Fruit fly (Drosophila melanogaster): ENCODE data around the gene Nuak.
A peak's percentile ranks its signal among the peaks of the same experiment; 100 is the strongest.

Gene Nuak

DNA sequence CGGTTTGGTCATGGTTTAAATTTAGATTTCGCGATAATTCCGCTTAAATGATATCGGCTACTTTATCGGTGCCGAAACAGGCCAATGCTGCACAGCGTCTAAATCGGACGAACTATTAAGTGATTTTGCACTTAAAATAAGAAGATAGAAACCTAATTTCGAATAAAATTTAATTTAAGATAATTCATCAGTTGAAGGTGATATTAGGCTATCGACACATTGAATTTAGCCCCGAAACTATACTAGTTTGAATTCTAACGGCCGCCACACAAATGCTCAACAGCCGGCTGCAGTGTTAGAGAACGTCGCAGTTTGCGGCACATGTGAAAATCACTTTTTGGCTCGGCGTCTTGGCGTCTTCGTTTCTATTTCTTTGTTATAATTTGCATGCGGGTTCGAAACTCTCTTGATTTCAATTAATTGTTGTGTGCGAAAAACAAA lies 68.7 kb downstream of the Nuak start, which contains the start of gene sle (continued):
- TF ChIP-seq CG18619 (GFP tag; optimal IDR thresholded peaks at IDR 0.05), result peak; percentile 39
- peak; percentile 41 for TF ChIP-seq CG4617 (GFP tag; optimal IDR thresholded peaks at IDR 0.05; ENCODE audit: borderline replicate concordance)
- TF ChIP-seq CG33213 (GFP tag; optimal IDR thresholded peaks at IDR 0.05), result peak; percentile 42
- TF ChIP-seq CG34376 (GFP tag; optimal IDR thresholded peaks at IDR 0.05), result peak; percentile 69
- no peak for TF ChIP-seq sna (GFP tag; IDR thresholded peaks at IDR 0.05; ENCODE audit: partially characterized antibody)
- peak; percentile 38 for TF ChIP-seq Mes4 (GFP tag; optimal IDR thresholded peaks at IDR 0.05)
- TF ChIP-seq CG8924 (tag; optimal IDR thresholded peaks at IDR 0.05), result no peak
- TF ChIP-seq bsh (GFP tag; optimal IDR thresholded peaks at IDR 0.05), result no peak
- TF ChIP-seq CG13624 (GFP tag; optimal IDR thresholded peaks at IDR 0.05), result peak; percentile 64
- no peak for TF ChIP-seq emc (GFP tag; optimal IDR thresholded peaks at IDR 0.05)
- TF ChIP-seq lmd (GFP tag; IDR thresholded peaks at IDR 0.05), result peak; percentile 17; the same call in 1 of the 2 replicates
- peak; percentile 38 for TF ChIP-seq shn (GFP tag; optimal IDR thresholded peaks at IDR 0.05)
- TF ChIP-seq Sox100B (GFP tag; optimal IDR thresholded peaks at IDR 0.05), result no peak
- TF ChIP-seq TFAM (GFP tag; optimal IDR thresholded peaks at IDR 0.05), result no peak
- TF ChIP-seq btn (GFP tag; optimal IDR thresholded peaks at IDR 0.05), result peak; percentile 21
- peak; percentile 67 for TF ChIP-seq HLH54F (GFP tag; optimal IDR thresholded peaks at IDR 0.05)
- peak; percentile 63 for TF ChIP-seq CTCF (GFP tag; optimal IDR thresholded peaks at IDR 0.05)
- TF ChIP-seq Gsc (GFP tag; IDR thresholded peaks at IDR 0.05), result no peak
- TF ChIP-seq unpg (GFP tag; optimal IDR thresholded peaks at IDR 0.05), result no peak
- peak; percentile 59 for TF ChIP-seq CG4424 (GFP tag; optimal IDR thresholded peaks at IDR 0.05)
- TF ChIP-seq otp (GFP tag; IDR thresholded peaks at IDR 0.05), result no peak
- TF ChIP-seq klu (GFP tag; IDR thresholded peaks at IDR 0.05), result no peak
- TF ChIP-seq H2.0 (GFP tag; IDR thresholded peaks at IDR 0.05), result no peak
- peak; percentile 67 for TF ChIP-seq pzg (GFP tag; optimal IDR thresholded peaks at IDR 0.05)
- TF ChIP-seq Xbp1 (GFP tag; optimal IDR thresholded peaks at IDR 0.05), result peak; percentile 57
- no peak for TF ChIP-seq Poxn (GFP tag; IDR thresholded peaks at IDR 0.05)
- TF ChIP-seq HmgZ (tag; optimal IDR thresholded peaks at IDR 0.05), result peak; percentile 90
- peak; percentile 14 for TF ChIP-seq Elba2 (GFP tag; optimal IDR thresholded peaks at IDR 0.05)
- TF ChIP-seq unc-4 (GFP tag; IDR thresholded peaks at IDR 0.05; ENCODE audit: partially characterized antibody), result peak; percentile 44; the same call in 1 of the 2 replicates
- peak; percentile 26 for TF ChIP-seq CG8089 (GFP tag; optimal IDR thresholded peaks at IDR 0.05)
- TF ChIP-seq Hr3 (GFP tag; optimal IDR thresholded peaks at IDR 0.05), result peak; percentile 54
- peak; percentile 44 for TF ChIP-seq disco-r (GFP tag; optimal IDR thresholded peaks at IDR 0.05)
- no peak for TF ChIP-seq CG8478 (optimal IDR thresholded peaks at IDR 0.05)
- TF ChIP-seq CG34224 (GFP tag; IDR thresholded peaks at IDR 0.05; ENCODE audit: partially characterized antibody), result peak; percentile 42; the same call in 1 of the 3 replicates
- peak; percentile 14 for TF ChIP-seq Atf-2 (GFP tag; optimal IDR thresholded peaks at IDR 0.05)
- TF ChIP-seq CrebB (tag; optimal IDR thresholded peaks at IDR 0.05), result no peak
- TF ChIP-seq CG14860 (GFP tag; IDR thresholded peaks at IDR 0.05; ENCODE audit: partially characterized antibody), result peak; percentile 65; the same call in 2 of the 3 replicates
- peak; percentile 66 for TF ChIP-seq chn (GFP tag; optimal IDR thresholded peaks at IDR 0.05)
- TF ChIP-seq CG11247 (GFP tag; IDR thresholded peaks at IDR 0.05), result no peak
- TF ChIP-seq CG17829 (tag; optimal IDR thresholded peaks at IDR 0.05), result peak; percentile 51
- peak; percentile 27 for TF ChIP-seq BtbVII (GFP tag; optimal IDR thresholded peaks at IDR 0.05)
- peak; percentile 43; the same call in 1 of the 3 replicates for TF ChIP-seq Doc3 (GFP tag; IDR thresholded peaks at IDR 0.05; ENCODE audit: partially characterized antibody)
- peak; percentile 30 for TF ChIP-seq hkb (optimal IDR thresholded peaks at IDR 0.05)
- TF ChIP-seq hkb (GFP tag; IDR thresholded peaks at IDR 0.05), result peak; percentile 51; the same call in 1 of the 2 replicates
- no peak for TF ChIP-seq CG13894 (tag; optimal IDR thresholded peaks at IDR 0.05)
- peak in 1 of 2 experiments; percentile 36 for TF ChIP-seq Hr51 (GFP tag; optimal IDR thresholded peaks at IDR 0.05)
- TF ChIP-seq CG18476 (GFP tag; optimal IDR thresholded peaks at IDR 0.05), result peak; percentile 61
- TF ChIP-seq Trl (optimal IDR thresholded peaks at IDR 0.05), result no peak
- TF ChIP-seq Trl (GFP tag; optimal IDR thresholded peaks at IDR 0.05), result peak; percentile 61
- peak; percentile 76 for TF ChIP-seq CG17361 (GFP tag; IDR thresholded peaks at IDR 0.05)
- TF ChIP-seq Rfx (GFP tag; IDR thresholded peaks at IDR 0.05), result peak; percentile 84; the same call in 1 of the 2 replicates
- TF ChIP-seq slp2 (GFP tag; optimal IDR thresholded peaks at IDR 0.05), result no peak

All from whole organism, embryonic.